Worm (Caenorhabditis elegans) whole organism, L3 larva: ENCODE measurements around the gene str-25.
A peak's percentile ranks its signal among the peaks of the same experiment; 100 is the strongest.

Experiments used
- R02D3.7 ChIP-seq: fragments of 150-350 bp; optimal IDR thresholded peaks from 2 replicates; lab custom pipeline; 2014; ENCODE audit warnings: missing biosample characterization, missing genetic modification characterization
- ZK546.5 ChIP-seq: sonication (generic microtip); optimal IDR thresholded peaks from 2 replicates; lab custom pipeline; 2017; ENCODE audit warnings: missing biosample characterization, missing genetic modification characterization
- aly-2 ChIP-seq: fragments of 150-350 bp; optimal IDR thresholded peaks from 2 replicates; lab custom pipeline; 2014; ENCODE audit warnings: missing biosample characterization, missing genetic modification characterization
- ama-1 ChIP-seq: fragments of 150-350 bp; optimal IDR thresholded peaks from 2 replicates; lab custom pipeline; 2018
- ceh-16 ChIP-seq: sonication (generic microtip); optimal IDR thresholded peaks from 2 replicates; lab custom pipeline; 2017; ENCODE audit warnings: missing biosample characterization, missing genetic modification characterization
- ceh-28 ChIP-seq: fragments of 150-350 bp; optimal IDR thresholded peaks from 2 replicates; lab custom pipeline; 2014; ENCODE audit warnings: missing biosample characterization, missing genetic modification reagents, missing genetic modification characterization
- ceh-9 ChIP-seq: sonication (generic microtip); optimal IDR thresholded peaks from 2 replicates; lab custom pipeline; 2018; ENCODE audit warnings: missing biosample characterization, missing genetic modification characterization
- egl-5 ChIP-seq: fragments of 150-350 bp; optimal IDR thresholded peaks from 2 replicates; lab custom pipeline; 2017; ENCODE audit warnings: missing biosample characterization, missing genetic modification reagents, missing genetic modification characterization, inconsistent platforms
- elt-1 ChIP-seq: fragments of 150-350 bp; optimal IDR thresholded peaks from 2 replicates; lab custom pipeline; 2014; ENCODE audit warnings: missing biosample characterization, missing genetic modification characterization
- elt-2 ChIP-seq: sonication (generic microtip); optimal IDR thresholded peaks from 2 replicates; lab custom pipeline; 2016; ENCODE audit warnings: missing genetic modification reagents, mild to moderate bottlenecking, missing genetic modification characterization, missing compliant biosample characterization
- elt-3 ChIP-seq, 3 experiments: fragments of 150-350 bp in 1 of 3; sonication (generic microtip) in 2 of 3; optimal IDR thresholded peaks; 2 replicates in 2 of 3; 4 replicates in 1 of 3; lab custom pipeline; 2014 to 2017; ENCODE audit warnings: missing biosample characterization in 3 of 3, missing genetic modification characterization in 3 of 3
- eor-1 ChIP-seq, 2 experiments: fragments of 150-350 bp; optimal IDR thresholded peaks; 2 replicates each; lab custom pipeline; 2014 to 2018; ENCODE audit warnings: missing biosample characterization in 2 of 2, missing genetic modification characterization in 2 of 2
- fkh-10 ChIP-seq: sonication (generic microtip); optimal IDR thresholded peaks from 2 replicates; lab custom pipeline; 2017; ENCODE audit warnings: missing biosample characterization, missing genetic modification reagents, missing genetic modification characterization
- fos-1 ChIP-seq: fragments of 150-350 bp; optimal IDR thresholded peaks from 2 replicates; lab custom pipeline; 2014; ENCODE audit warnings: missing biosample characterization, missing genetic modification characterization
- hmg-11 ChIP-seq: sonication (generic microtip); optimal IDR thresholded peaks from 2 replicates; lab custom pipeline; 2016; ENCODE audit warnings: missing genetic modification characterization, missing compliant biosample characterization
- jun-1 ChIP-seq: fragments of 150-350 bp; optimal IDR thresholded peaks from 2 replicates; lab custom pipeline; 2014; ENCODE audit warnings: missing biosample characterization, missing genetic modification reagents, missing genetic modification characterization
- lin-15B ChIP-seq: fragments of 150-350 bp; optimal IDR thresholded peaks from 2 replicates; lab custom pipeline; 2014; ENCODE audit warnings: missing biosample characterization, missing genetic modification characterization
- lin-39 ChIP-seq: fragments of 150-350 bp; optimal IDR thresholded peaks from 2 replicates; lab custom pipeline; 2018; ENCODE audit warnings: missing biosample characterization, missing genetic modification reagents, missing genetic modification characterization
- lsy-12 ChIP-seq: sonication (generic microtip); optimal IDR thresholded peaks from 2 replicates; lab custom pipeline; 2016; ENCODE audit warnings: mild to moderate bottlenecking, missing genetic modification characterization, missing compliant biosample characterization
- mdl-1 ChIP-seq: fragments of 150-350 bp; optimal IDR thresholded peaks from 2 replicates; lab custom pipeline; 2014; ENCODE audit warnings: missing biosample characterization, missing genetic modification characterization
- mml-1 ChIP-seq: fragments of 150-350 bp; sonication (generic microtip); optimal IDR thresholded peaks from 3 replicates; lab custom pipeline; 2014; ENCODE audit warnings: missing biosample characterization, missing genetic modification characterization
- nhr-11 ChIP-seq: fragments of 150-350 bp; optimal IDR thresholded peaks from 2 replicates; lab custom pipeline; 2014; ENCODE audit warnings: missing biosample characterization, missing genetic modification characterization
- nhr-12 ChIP-seq: fragments of 150-350 bp; optimal IDR thresholded peaks from 2 replicates; lab custom pipeline; 2014; ENCODE audit warnings: missing biosample characterization, missing genetic modification characterization
- nhr-23 ChIP-seq: fragments of 150-350 bp; optimal IDR thresholded peaks from 2 replicates; lab custom pipeline; 2014; ENCODE audit warnings: missing biosample characterization, missing genetic modification reagents, missing genetic modification characterization
- nhr-25 ChIP-seq: sonication (generic microtip); optimal IDR thresholded peaks from 2 replicates; lab custom pipeline; 2017; ENCODE audit warnings: missing biosample characterization, missing genetic modification characterization
- nhr-28 ChIP-seq: fragments of 150-350 bp; optimal IDR thresholded peaks from 2 replicates; lab custom pipeline; 2014; ENCODE audit warnings: missing biosample characterization, missing genetic modification characterization
- nhr-43 ChIP-seq: sonication (generic microtip); optimal IDR thresholded peaks from 2 replicates; lab custom pipeline; 2016; ENCODE audit warnings: mild to moderate bottlenecking, missing genetic modification characterization, missing compliant biosample characterization; ENCODE audit not compliant: poor library complexity, severe bottlenecking
- nhr-67 ChIP-seq: fragments of 150-350 bp; optimal IDR thresholded peaks from 2 replicates; lab custom pipeline; 2014; ENCODE audit warnings: missing biosample characterization, missing genetic modification characterization
- nhr-76 ChIP-seq: fragments of 150-350 bp; sonication (generic microtip); optimal IDR thresholded peaks from 5 replicates; lab custom pipeline; 2014; ENCODE audit warnings: missing biosample characterization, missing genetic modification characterization
- nhr-77 ChIP-seq: fragments of 150-350 bp; optimal IDR thresholded peaks from 2 replicates; lab custom pipeline; 2014; ENCODE audit warnings: missing biosample characterization, missing genetic modification characterization
- pha-4 ChIP-seq: fragments of 150-350 bp; optimal IDR thresholded peaks from 2 replicates; lab custom pipeline; 2014; ENCODE audit warnings: missing biosample characterization, missing genetic modification reagents, missing genetic modification characterization
- pqm-1 ChIP-seq: fragments of 150-350 bp; optimal IDR thresholded peaks from 2 replicates; lab custom pipeline; 2017; ENCODE audit warnings: missing biosample characterization, missing genetic modification characterization, inconsistent platforms
- sea-2 ChIP-seq: fragments of 150-350 bp; sonication (generic microtip); optimal IDR thresholded peaks from 4 replicates; lab custom pipeline; 2014; ENCODE audit warnings: missing biosample characterization, missing genetic modification reagents, missing genetic modification characterization
- snpc-4 ChIP-seq: fragments of 150-350 bp; optimal IDR thresholded peaks from 2 replicates; lab custom pipeline; 2014; ENCODE audit warnings: missing biosample characterization, missing genetic modification characterization
- tbx-2 ChIP-seq: sonication (generic microtip); optimal IDR thresholded peaks from 2 replicates; lab custom pipeline; 2016; ENCODE audit warnings: mild to moderate bottlenecking, missing genetic modification characterization, missing compliant biosample characterization
- unc-39 ChIP-seq: sonication (generic microtip); optimal IDR thresholded peaks from 4 replicates; lab custom pipeline; 2017; ENCODE audit warnings: missing biosample characterization, missing genetic modification characterization
- unc-62 ChIP-seq: fragments of 150-350 bp; sonication (generic microtip); optimal IDR thresholded peaks from 4 replicates; lab custom pipeline; 2014; ENCODE audit warnings: missing biosample characterization, missing genetic modification reagents, missing genetic modification characterization
- ztf-4 ChIP-seq: fragments of 150-350 bp; optimal IDR thresholded peaks from 2 replicates; lab custom pipeline; 2014; ENCODE audit warnings: missing biosample characterization, missing genetic modification characterization

str-25 gene

ce11 chrV:16158391-16158790 is 42.9 kb downstream of the str-25 start, which contains the start of gene str-99:
TSS of gene str-99 (minus strand) at chrV:16158491.
- TF ChIP-seq R02D3.7, result no peak
- TF ChIP-seq nhr-11 (tag; lab: Kevin White, UChicago), result no peak
- no peak for TF ChIP-seq hmg-11 (tag; lab: Kevin White, UChicago)
- TF ChIP-seq nhr-12 (tag; lab: Kevin White, UChicago), result no peak
- no peak for TF ChIP-seq lin-15B
- TF ChIP-seq snpc-4 (tag; lab: Kevin White, UChicago), result no peak
- TF ChIP-seq nhr-77, result no peak
- TF ChIP-seq eor-1 (tag; optimal IDR thresholded peaks at IDR 0.05; lab: Kevin White, UChicago), result no peak
- no peak for TF ChIP-seq elt-1 (tag; lab: Kevin White, UChicago)

- no peak for TF ChIP-seq ceh-16 (tag; lab: Kevin White, UChicago)
- TF ChIP-seq fos-1 (tag; lab: Kevin White, UChicago), result no peak
- no peak for TF ChIP-seq egl-5 (tag; lab: Kevin White, UChicago)
- TF ChIP-seq mdl-1 (tag; lab: Kevin White, UChicago), result no peak
- no peak for TF ChIP-seq lsy-12 (tag; lab: Kevin White, UChicago)
- no peak for TF ChIP-seq sea-2 (GFP tag; lab: Kevin White, UChicago)
- no peak for TF ChIP-seq ceh-28 (tag; lab: Kevin White, UChicago)
- no peak for TF ChIP-seq jun-1 (tag; lab: Kevin White, UChicago)
- no peak for TF ChIP-seq tbx-2 (tag; lab: Kevin White, UChicago)
- TF ChIP-seq eor-1 (tag; optimal IDR thresholded peaks at IDR 0.05; lab: Kevin White, UChicago), result no peak
- no peak for TF ChIP-seq R02D3.7
- TF ChIP-seq aly-2, result no peak
- no peak for TF ChIP-seq nhr-25 (tag; lab: Kevin White, UChicago)
- no peak for TF ChIP-seq elt-1 (tag; lab: Kevin White, UChicago)
- no peak for TF ChIP-seq nhr-76 (tag; lab: Kevin White, UChicago)
- TF ChIP-seq nhr-43 (tag; lab: Kevin White, UChicago), result no peak
These were observed 44.1 kb downstream of the str-25 start, which contains the start of gene F10A3.17 for ce11 chrV:16159594-16159993. TSS of gene F10A3.17 (minus strand) at chrV:16159694.

- TF ChIP-seq ZK546.5 (tag; lab: Kevin White, UChicago) (no peak), sea-2 (GFP tag; lab: Kevin White, UChicago) (no peak), jun-1 (tag; lab: Kevin White, UChicago) (no peak), nhr-67 (tag; lab: Kevin White, UChicago) (no peak), elt-3 (tag; optimal IDR thresholded peaks at IDR 0.05; lab: Kevin White, UChicago) (no peak), tbx-2 (tag; lab: Kevin White, UChicago) (no peak), unc-39 (no peak), nhr-28 (tag; lab: Kevin White, UChicago) (no peak), unc-62 (GFP tag; lab: Kevin White, UChicago) (no peak), nhr-23 (no peak), ceh-9 (tag; lab: Kevin White, UChicago) (no peak), elt-2 (tag; lab: Kevin White, UChicago) (peak; percentile 42), R02D3.7 (no peak), aly-2 (no peak), nhr-11 (tag; lab: Kevin White, UChicago) (no peak), hmg-11 (tag; lab: Kevin White, UChicago) (no peak), egl-5 (tag; lab: Kevin White, UChicago) (no peak), eor-1 (tag; optimal IDR thresholded peaks at IDR 0.05; lab: Kevin White, UChicago) (no peak), pqm-1 (peak; percentile 16), fos-1 (tag; lab: Kevin White, UChicago) (no peak), ztf-4 (tag; lab: Kevin White, UChicago) (no peak), pha-4 (tag; lab: Kevin White, UChicago) (peak; percentile 71), fkh-10 (GFP tag; lab: Kevin White, UChicago) (no peak)
- TF ChIP-seq, all 47 proteins: peak for 3
These were observed 44.6 kb downstream of the str-25 start for ce11 chrV:16160087-16160486.

- TF ChIP-seq nhr-28 (tag; lab: Kevin White, UChicago) (no peak), pha-4 (tag; lab: Kevin White, UChicago) (no peak), nhr-43 (tag; lab: Kevin White, UChicago) (no peak), nhr-76 (tag; lab: Kevin White, UChicago) (no peak), aly-2 (no peak), fos-1 (tag; lab: Kevin White, UChicago) (no peak), ceh-16 (tag; lab: Kevin White, UChicago) (no peak), lin-39 (no peak), ama-1 (lab: Kevin White, UChicago) (no peak), nhr-77 (no peak), mml-1 (no peak)
These were observed 46.7 kb downstream of the str-25 start, which contains the start of the genes str-109 and F10A3.11 for ce11 chrV:16162124-16162735. TSS of gene str-109 (minus strand) at chrV:16162224. TSS of gene F10A3.11 (plus strand) at chrV:16162685.
